Worm (Caenorhabditis elegans) whole organism, late embryonic: ENCODE results near the gene F47G9.4.
A peak's percentile ranks its signal among the peaks of the same experiment; 100 is the strongest.

ENCODE experiments used
- C08G9.2 ChIP-seq: sonication (generic microtip); optimal IDR thresholded peaks from 2 replicates; lab custom pipeline; 2016; ENCODE audit warnings: mild to moderate bottlenecking, missing genetic modification characterization, moderate library complexity, missing compliant biosample characterization
- F13H6.1 ChIP-seq: sonication (generic microtip); optimal IDR thresholded peaks from 2 replicates; lab custom pipeline; 2016; ENCODE audit warnings: missing genetic modification characterization, missing compliant biosample characterization
- T23F11.4 ChIP-seq: fragments of 200-800 bp; sonication (Bioruptor generic); optimal IDR thresholded peaks from 2 replicates; lab custom pipeline; 2018; ENCODE audit warnings: mild to moderate bottlenecking, missing genetic modification characterization, missing compliant biosample characterization
- Y22D7AL.16 ChIP-seq: sonication (generic microtip); optimal IDR thresholded peaks from 2 replicates; lab custom pipeline; 2016; ENCODE audit warnings: missing genetic modification characterization, missing compliant biosample characterization
- ceh-18 ChIP-seq: sonication (generic microtip); optimal IDR thresholded peaks from 2 replicates; lab custom pipeline; 2016; ENCODE audit warnings: missing genetic modification characterization, missing compliant biosample characterization
- ceh-19 ChIP-seq: fragments of 200-800 bp; sonication (Bioruptor generic); optimal IDR thresholded peaks from 2 replicates; lab custom pipeline; 2018; ENCODE audit warnings: mild to moderate bottlenecking, missing genetic modification characterization, missing compliant biosample characterization
- ceh-2 ChIP-seq: sonication (generic microtip); optimal IDR thresholded peaks from 2 replicates; lab custom pipeline; 2016; ENCODE audit warnings: missing genotype, missing genetic modification characterization, missing compliant biosample characterization
- ceh-24 ChIP-seq: sonication (generic microtip); optimal IDR thresholded peaks from 2 replicates; lab custom pipeline; 2016; ENCODE audit warnings: mild to moderate bottlenecking, missing genetic modification characterization, missing compliant biosample characterization
- ceh-30 ChIP-seq: fragments of 150-350 bp; optimal IDR thresholded peaks from 2 replicates; lab custom pipeline; 2014; ENCODE audit warnings: missing biosample characterization, missing genetic modification characterization
- ceh-31 ChIP-seq: sonication (generic microtip); optimal IDR thresholded peaks from 2 replicates; lab custom pipeline; 2016; ENCODE audit warnings: missing genetic modification characterization, missing compliant biosample characterization
- ceh-45 ChIP-seq: fragments of 200-800 bp; sonication (Bioruptor generic); IDR thresholded peaks from 2 replicates; pipeline ENCODE4 v1.3.6; 2022; ENCODE audit warnings: missing genetic modification reagents, missing genetic modification characterization, missing compliant biosample characterization
- ceh-6 ChIP-seq: fragments of 200-800 bp; sonication (Bioruptor generic); optimal IDR thresholded peaks from 2 replicates; lab custom pipeline; 2018; ENCODE audit warnings: mild to moderate bottlenecking, missing genetic modification characterization, missing compliant biosample characterization
- ceh-9 ChIP-seq: sonication (generic microtip); optimal IDR thresholded peaks from 2 replicates; lab custom pipeline; 2016; ENCODE audit warnings: mild to moderate bottlenecking, missing genetic modification characterization, inconsistent platforms, missing compliant biosample characterization
- che-1 ChIP-seq: sonication (generic microtip); optimal IDR thresholded peaks from 2 replicates; lab custom pipeline; 2016; ENCODE audit warnings: mild to moderate bottlenecking, missing genetic modification characterization, missing compliant biosample characterization
- dmd-4 ChIP-seq: sonication (generic microtip); optimal IDR thresholded peaks from 2 replicates; lab custom pipeline; 2016; ENCODE audit warnings: borderline replicate concordance, missing genetic modification characterization, missing compliant biosample characterization
- dve-1 ChIP-seq: sonication (generic microtip); optimal IDR thresholded peaks from 2 replicates; lab custom pipeline; 2017; ENCODE audit warnings: antibody characterized with exemption, mild to moderate bottlenecking, missing genetic modification characterization, missing compliant biosample characterization
- elt-2 ChIP-seq: sonication (generic microtip); optimal IDR thresholded peaks from 2 replicates; lab custom pipeline; 2016; ENCODE audit warnings: missing genetic modification reagents, missing genetic modification characterization, missing compliant biosample characterization
- ets-4 ChIP-seq: sonication (generic microtip); optimal IDR thresholded peaks from 2 replicates; lab custom pipeline; 2016; ENCODE audit warnings: missing genetic modification characterization, missing compliant biosample characterization
- gmeb-2 ChIP-seq: sonication (generic microtip); optimal IDR thresholded peaks from 2 replicates; lab custom pipeline; 2016; ENCODE audit warnings: missing genetic modification characterization, inconsistent platforms, missing compliant biosample characterization
- hlh-30 ChIP-seq: sonication (generic microtip); optimal IDR thresholded peaks from 2 replicates; lab custom pipeline; 2017; ENCODE audit warnings: antibody characterized with exemption, missing genetic modification characterization, missing compliant biosample characterization; ENCODE audit not compliant: insufficient read depth
- hlh-8 ChIP-seq: sonication (generic microtip); optimal IDR thresholded peaks from 2 replicates; lab custom pipeline; 2016; ENCODE audit warnings: missing genotype, missing genetic modification characterization, missing compliant biosample characterization
- lim-6 ChIP-seq: sonication (generic microtip); optimal IDR thresholded peaks from 2 replicates; lab custom pipeline; 2016; ENCODE audit warnings: missing genetic modification characterization, missing compliant biosample characterization
- lin-11 ChIP-seq: fragments of 200-800 bp; sonication (Bioruptor generic); optimal IDR thresholded peaks from 2 replicates; lab custom pipeline; 2018; ENCODE audit warnings: mild to moderate bottlenecking, missing genetic modification characterization, missing compliant biosample characterization
- madf-2 ChIP-seq: sonication (generic microtip); optimal IDR thresholded peaks from 2 replicates; lab custom pipeline; 2017; ENCODE audit warnings: missing genetic modification characterization, missing compliant biosample characterization
- mec-3 ChIP-seq: sonication (generic microtip); optimal IDR thresholded peaks from 2 replicates; lab custom pipeline; 2016; ENCODE audit warnings: borderline replicate concordance, missing genetic modification characterization, missing compliant biosample characterization
- nfya-1 ChIP-seq: sonication (generic microtip); optimal IDR thresholded peaks from 2 replicates; lab custom pipeline; 2017; ENCODE audit warnings: missing genetic modification characterization, mild to moderate bottlenecking, missing compliant biosample characterization, antibody characterized with exemption, moderate library complexity
- pat-9 ChIP-seq: fragments of 200-800 bp; sonication (Bioruptor generic); optimal IDR thresholded peaks from 2 replicates; lab custom pipeline; 2018; ENCODE audit warnings: mild to moderate bottlenecking, missing genetic modification characterization, moderate library complexity, missing compliant biosample characterization
- pqm-1 ChIP-seq: sonication (generic microtip); optimal IDR thresholded peaks from 2 replicates; lab custom pipeline; 2016; ENCODE audit warnings: missing genetic modification characterization, missing compliant biosample characterization
- ref-2 ChIP-seq: sonication (generic microtip); optimal IDR thresholded peaks from 2 replicates; lab custom pipeline; 2016; ENCODE audit warnings: missing genetic modification characterization, missing compliant biosample characterization
- sdc-2 ChIP-seq: sonication (generic microtip); optimal IDR thresholded peaks from 2 replicates; lab custom pipeline; 2016; ENCODE audit warnings: missing genotype, missing genetic modification characterization, missing compliant biosample characterization
- sox-2 ChIP-seq: fragments of 200-800 bp; sonication (Bioruptor generic); IDR thresholded peaks from 2 replicates; pipeline ENCODE4 v1.3.6; 2022; ENCODE audit warnings: missing genetic modification reagents, missing genetic modification characterization, missing compliant biosample characterization
- sox-4 ChIP-seq: sonication (generic microtip); optimal IDR thresholded peaks from 2 replicates; lab custom pipeline; 2017; ENCODE audit warnings: mild to moderate bottlenecking, missing genetic modification characterization, inconsistent platforms, missing compliant biosample characterization
- tbx-2 ChIP-seq: sonication (generic microtip); optimal IDR thresholded peaks from 2 replicates; lab custom pipeline; 2016; ENCODE audit warnings: missing genetic modification characterization, missing compliant biosample characterization
- tbx-7 ChIP-seq: sonication (generic microtip); optimal IDR thresholded peaks from 2 replicates; lab custom pipeline; 2016; ENCODE audit warnings: missing genotype, missing genetic modification characterization, missing compliant biosample characterization
- unc-3 ChIP-seq, 2 experiments: fragments of 200-800 bp in 1 of 2; sonication (Bioruptor generic) in 1 of 2; sonication (generic microtip) in 1 of 2; conservative IDR thresholded peaks in 1 of 2; optimal IDR thresholded peaks in 1 of 2; 2 replicates each; pipeline versions ENCODE4 v1.3.6 to Lab custom; 2016 to 2022; ENCODE audit warnings: missing compliant biosample characterization in 2 of 2, missing genetic modification characterization in 2 of 2, missing genetic modification reagents in 1 of 2
- unc-42 ChIP-seq: sonication (generic microtip); optimal IDR thresholded peaks from 2 replicates; lab custom pipeline; 2016; ENCODE audit warnings: missing genotype, missing genetic modification characterization, missing compliant biosample characterization
- unc-55 ChIP-seq: sonication (generic microtip); optimal IDR thresholded peaks from 2 replicates; lab custom pipeline; 2017; ENCODE audit warnings: missing biosample characterization, missing genetic modification reagents, missing genetic modification characterization
- unc-86 ChIP-seq: sonication (generic microtip); optimal IDR thresholded peaks from 2 replicates; lab custom pipeline; 2016; ENCODE audit warnings: missing genetic modification characterization, missing compliant biosample characterization

Gene F47G9.4

DNA sequence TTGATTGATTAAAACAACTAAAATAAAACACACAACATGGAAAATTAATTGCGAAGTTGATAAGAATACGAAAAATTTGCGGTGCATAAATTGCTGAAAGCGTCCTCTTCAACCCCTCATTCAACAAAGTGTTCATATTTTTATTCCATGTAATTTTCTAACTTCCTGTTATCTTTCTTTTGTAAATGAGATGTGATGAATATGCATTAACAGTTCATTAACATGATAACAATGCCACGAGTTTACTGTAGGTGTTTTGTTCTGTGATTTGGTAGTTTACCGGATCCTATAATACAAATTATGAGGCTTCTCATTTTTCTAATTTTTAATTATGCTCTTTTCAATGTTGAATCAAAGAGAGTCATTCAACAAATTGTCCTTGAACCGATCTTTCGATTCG lies 7.5 kb upstream of the F47G9.4 start, which contains the start of gene F47G9.6:
F47G9.6 (plus strand) TSS at position 301 of the 400 bp plus-strand sequence.
- no peak for TF ChIP-seq ceh-18 (tag; lab: Kevin White, UChicago)
- no peak for TF ChIP-seq ceh-24
- no peak for TF ChIP-seq elt-2 (tag; lab: Kevin White, UChicago)
- no peak for TF ChIP-seq sdc-2 (tag; lab: Kevin White, UChicago)
- no peak for TF ChIP-seq lim-6 (tag; lab: Kevin White, UChicago)
- no peak for TF ChIP-seq unc-3 (GFP tag; conservative IDR thresholded peaks at IDR 0.05; lab: Robert Waterston, UW)
- no peak for TF ChIP-seq unc-3 (tag; optimal IDR thresholded peaks at IDR 0.05; lab: Kevin White, UChicago)
- TF ChIP-seq hlh-30 (tag; lab: Kevin White, UChicago) = no peak
- TF ChIP-seq pat-9 = no peak
- no peak for TF ChIP-seq nfya-1 (tag; lab: Kevin White, UChicago)
- TF ChIP-seq sox-4 (tag; lab: Kevin White, UChicago) = no peak
- TF ChIP-seq ceh-6 = no peak
- no peak for TF ChIP-seq ceh-2 (tag; lab: Kevin White, UChicago)
- TF ChIP-seq tbx-7 = no peak
- TF ChIP-seq C08G9.2 (tag; lab: Kevin White, UChicago) = no peak
- TF ChIP-seq ets-4 (tag; lab: Kevin White, UChicago) = no peak
- TF ChIP-seq madf-2 = no peak
- no peak for TF ChIP-seq dve-1

DNA sequence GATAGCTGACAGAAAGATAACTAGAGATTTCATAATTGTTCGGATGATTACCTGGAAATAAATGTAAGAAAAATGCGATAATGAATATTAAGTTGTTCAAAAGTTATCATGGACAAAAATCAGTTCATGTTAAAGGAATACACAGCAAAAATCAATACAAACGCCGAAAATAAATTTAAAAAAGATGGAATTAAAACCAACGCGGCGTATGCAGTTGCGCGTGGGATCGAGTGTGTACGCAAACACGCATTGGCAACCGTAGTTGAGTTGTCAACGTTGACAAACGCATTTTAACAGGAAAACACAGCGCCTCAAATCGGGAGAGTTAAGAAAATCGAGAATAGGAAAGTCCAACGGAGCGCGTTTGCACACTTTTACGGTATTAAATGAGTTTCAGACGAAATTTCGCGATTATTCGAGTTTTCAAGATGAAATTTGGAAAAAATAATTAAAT lies 5.3 kb upstream of the F47G9.4 start, which contains the start of gene tmed-10:
tmed-10 (minus strand) TSS at position 51 of the 454 bp plus-strand sequence.
- peak; percentile 54 for TF ChIP-seq nfya-1 (tag; lab: Kevin White, UChicago)
- TF ChIP-seq T23F11.4 (GFP tag; lab: Kevin White, UChicago) = no peak
- peak; percentile 1 for TF ChIP-seq ceh-18 (tag; lab: Kevin White, UChicago)
- no peak for TF ChIP-seq ref-2
- TF ChIP-seq tbx-2 (tag; lab: Kevin White, UChicago) = no peak
- TF ChIP-seq ceh-31 (tag; lab: Kevin White, UChicago) = peak; percentile 42
- TF ChIP-seq unc-86 (tag; lab: Kevin White, UChicago) = no peak
- TF ChIP-seq ceh-2 (tag; lab: Kevin White, UChicago) = no peak
- TF ChIP-seq ceh-19 (GFP tag; lab: Kevin White, UChicago) = no peak
- no peak for TF ChIP-seq ceh-30 (tag; lab: Kevin White, UChicago)
- TF ChIP-seq unc-42 = peak; percentile 48
- TF ChIP-seq dmd-4 (tag; lab: Kevin White, UChicago) = no peak
- TF ChIP-seq ceh-45 (GFP tag; lab: Robert Waterston, UW) = no peak
- TF ChIP-seq unc-55 (GFP tag; lab: Kevin White, UChicago) = peak; percentile 31
- no peak for TF ChIP-seq F13H6.1 (tag; lab: Kevin White, UChicago)
- TF ChIP-seq hlh-30 (tag; lab: Kevin White, UChicago) = no peak
- TF ChIP-seq mec-3 (tag; lab: Kevin White, UChicago) = no peak
- TF ChIP-seq ceh-24 = no peak
- no peak for TF ChIP-seq hlh-8
- TF ChIP-seq sox-2 = no peak
- no peak for TF ChIP-seq pqm-1 (tag; lab: Kevin White, UChicago)
- TF ChIP-seq gmeb-2 (tag; lab: Kevin White, UChicago) = no peak
- TF ChIP-seq pat-9 = no peak

DNA sequence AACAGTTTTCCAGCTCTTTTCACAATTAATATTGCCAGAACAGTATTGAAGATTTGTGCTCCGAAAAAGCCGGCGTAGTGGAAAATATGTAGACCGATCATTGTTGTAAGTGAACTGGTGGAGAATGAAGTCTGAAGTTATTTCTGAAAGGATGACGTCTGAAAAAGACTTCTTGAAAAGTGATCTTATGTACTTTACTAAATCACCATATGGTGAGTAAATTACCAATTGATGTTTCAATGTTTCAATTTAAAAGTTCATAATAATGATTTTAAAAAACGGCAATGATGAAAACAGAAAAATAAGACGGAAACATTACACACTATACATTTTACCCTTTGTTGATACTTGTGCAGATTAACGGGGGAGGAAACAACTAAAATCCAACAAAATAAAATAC lies 2.1 kb upstream of the F47G9.4 start, which contains the start of gene str-141:
str-141 (minus strand) TSS at position 101 of the 400 bp plus-strand sequence.
- no peak for TF ChIP-seq che-1
- TF ChIP-seq elt-2 (tag; lab: Kevin White, UChicago) = no peak
- TF ChIP-seq ceh-9 = no peak
- TF ChIP-seq unc-42 = no peak
- no peak for TF ChIP-seq lin-11 (tag; lab: Kevin White, UChicago)
- TF ChIP-seq Y22D7AL.16 (tag; lab: Kevin White, UChicago) = no peak
